Worm (Caenorhabditis elegans): ENCODE data around the gene mrpl-10.
A peak's percentile ranks its signal among the peaks of the same experiment; 100 is the strongest.

The mrpl-10 gene

DNA sequence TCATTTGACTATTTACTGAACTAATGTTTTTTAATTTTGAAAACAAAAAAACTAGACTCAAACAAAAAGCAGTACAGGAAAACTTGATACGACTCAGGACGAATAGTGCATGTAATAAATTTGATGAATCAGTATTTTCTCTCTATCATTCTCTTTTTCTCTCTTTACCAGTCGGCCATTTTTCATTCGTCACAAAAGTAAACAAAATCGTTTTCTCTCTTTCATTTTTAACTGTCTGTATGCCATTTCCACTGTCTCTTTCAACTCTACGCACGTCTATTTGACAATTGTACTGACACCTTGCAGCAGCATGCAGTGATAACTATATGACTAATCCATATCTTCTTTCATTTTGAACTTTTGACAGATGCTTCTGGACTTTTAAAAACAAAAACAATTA, 29.6 kb downstream of the mrpl-10 start, which contains the start of the genes F35C11.2 and F35C11.4 (continued):
- TF ChIP-seq D1046.2 (GFP tag; IDR thresholded peaks at IDR 0.05), result no peak
- no peak for TF ChIP-seq lin-15B (tag; optimal IDR thresholded peaks at IDR 0.05)
- TF ChIP-seq attf-4 (tag; optimal IDR thresholded peaks at IDR 0.05), result no peak
- no peak for TF ChIP-seq nhr-76 (tag; optimal IDR thresholded peaks at IDR 0.05)
- no peak for TF ChIP-seq sdz-12 (GFP tag; optimal IDR thresholded peaks at IDR 0.05)
- TF ChIP-seq hif-1 (tag; optimal IDR thresholded peaks at IDR 0.05), result no peak
- TF ChIP-seq tag-97 (GFP tag; IDR thresholded peaks at IDR 0.05), result no peak
- no peak for TF ChIP-seq dpl-1 (GFP tag; optimal IDR thresholded peaks at IDR 0.05)
- TF ChIP-seq Y5F2A.4 (GFP tag; optimal IDR thresholded peaks at IDR 0.05), result no peak
- TF ChIP-seq php-3 (GFP tag; IDR thresholded peaks at IDR 0.05), result peak; percentile 43; the same call in 1 of the 2 replicates
- no peak for TF ChIP-seq spr-3 (GFP tag; optimal IDR thresholded peaks at IDR 0.05)
- peak; percentile 79 for TF ChIP-seq dve-1 (tag; optimal IDR thresholded peaks at IDR 0.05; ENCODE audit: insufficient read depth)
- TF ChIP-seq lin-39 (tag; optimal IDR thresholded peaks at IDR 0.05), result no peak
- no peak for TF ChIP-seq mep-1 (tag; optimal IDR thresholded peaks at IDR 0.05)
- no peak for TF ChIP-seq mdl-1 (tag; optimal IDR thresholded peaks at IDR 0.05)
- TF ChIP-seq nhr-48 (tag; optimal IDR thresholded peaks at IDR 0.05), result peak; percentile 31
- no peak for TF ChIP-seq mes-2 (tag; optimal IDR thresholded peaks at IDR 0.05; ENCODE audit: poor library complexity, severe bottlenecking)
- TF ChIP-seq daf-8 (GFP tag; IDR thresholded peaks at IDR 0.05), result no peak
- no peak for TF ChIP-seq nhr-102 (tag; optimal IDR thresholded peaks at IDR 0.05)
- TF ChIP-seq unc-39 (tag; optimal IDR thresholded peaks at IDR 0.05), result no peak
- TF ChIP-seq set-16 (GFP tag; IDR thresholded peaks at IDR 0.05), result no peak
- no peak for TF ChIP-seq ama-1 (optimal IDR thresholded peaks at IDR 0.05)
- no peak for TF ChIP-seq F49E8.2 (tag; optimal IDR thresholded peaks at IDR 0.05; ENCODE audit: borderline replicate concordance)
- no peak for TF ChIP-seq snpc-4 (tag; optimal IDR thresholded peaks at IDR 0.05)
- TF ChIP-seq F37D6.2 (tag; optimal IDR thresholded peaks at IDR 0.05), result no peak
- no peak for TF ChIP-seq ceh-20 (GFP tag; IDR thresholded peaks at IDR 0.05)
- no peak for TF ChIP-seq nhr-6 (tag; optimal IDR thresholded peaks at IDR 0.05)
- 0 out of 2 replicates have a peak, but pooled peaks have one; percentile 38 for TF ChIP-seq tra-1 (GFP tag; IDR thresholded peaks at IDR 0.05)
- TF ChIP-seq nhr-10 (tag; optimal IDR thresholded peaks at IDR 0.05), result no peak
- no peak for TF ChIP-seq snpc-1.2 (GFP tag; IDR thresholded peaks at IDR 0.05)
- no peak for TF ChIP-seq jun-1 (tag; optimal IDR thresholded peaks at IDR 0.05)
- no peak for TF ChIP-seq daf-19 (GFP tag; conservative IDR thresholded peaks at IDR 0.05)
- TF ChIP-seq ceh-28 (tag; optimal IDR thresholded peaks at IDR 0.05), result no peak
- no peak for TF ChIP-seq Y105C5A.15 (GFP tag; IDR thresholded peaks at IDR 0.05)
- no peak for TF ChIP-seq ceh-32 (tag; optimal IDR thresholded peaks at IDR 0.05; ENCODE audit: poor library complexity)
- no peak for TF ChIP-seq dmd-9 (GFP tag; IDR thresholded peaks at IDR 0.05)
- TF ChIP-seq zfp-3 (GFP tag; conservative IDR thresholded peaks at IDR 0.05), result no peak
- TF ChIP-seq F26F4.8 (GFP tag; conservative IDR thresholded peaks at IDR 0.05), result no peak
- TF ChIP-seq egl-43 (GFP tag; IDR thresholded peaks at IDR 0.05), result no peak
- no peak for TF ChIP-seq ceh-44 (GFP tag; IDR thresholded peaks at IDR 0.05)
- TF ChIP-seq arid-1 (GFP tag; conservative IDR thresholded peaks at IDR 0.05), result no peak
- TF ChIP-seq nhr-11 (tag; optimal IDR thresholded peaks at IDR 0.05), result no peak
- peak; percentile 25 for TF ChIP-seq aha-1 (tag)
- no peak for TF ChIP-seq R02D3.7 (tag; optimal IDR thresholded peaks at IDR 0.05)
- no peak for TF ChIP-seq lin-29 (GFP tag; IDR thresholded peaks at IDR 0.05)
- no peak for TF ChIP-seq aly-2 (tag; optimal IDR thresholded peaks at IDR 0.05)
- no peak for TF ChIP-seq pha-4 (GFP tag; IDR thresholded peaks at IDR 0.05)
- TF ChIP-seq pha-4 (tag; optimal IDR thresholded peaks at IDR 0.05), result peak; percentile 25
- peak; percentile 16 for TF ChIP-seq T20F7.1 (GFP tag; optimal IDR thresholded peaks at IDR 0.05)
- no peak for TF ChIP-seq ZK337.2 (GFP tag; IDR thresholded peaks at IDR 0.05)
- TF ChIP-seq F10B5.3 (tag; optimal IDR thresholded peaks at IDR 0.05), result no peak
- TF ChIP-seq unc-130 (GFP tag; optimal IDR thresholded peaks at IDR 0.05), result no peak
- no peak for TF ChIP-seq vab-7 (GFP tag; IDR thresholded peaks at IDR 0.05)
